Fruit fly (Drosophila melanogaster): Measurements from ENCODE around the gene comt.

comt gene

DNA sequence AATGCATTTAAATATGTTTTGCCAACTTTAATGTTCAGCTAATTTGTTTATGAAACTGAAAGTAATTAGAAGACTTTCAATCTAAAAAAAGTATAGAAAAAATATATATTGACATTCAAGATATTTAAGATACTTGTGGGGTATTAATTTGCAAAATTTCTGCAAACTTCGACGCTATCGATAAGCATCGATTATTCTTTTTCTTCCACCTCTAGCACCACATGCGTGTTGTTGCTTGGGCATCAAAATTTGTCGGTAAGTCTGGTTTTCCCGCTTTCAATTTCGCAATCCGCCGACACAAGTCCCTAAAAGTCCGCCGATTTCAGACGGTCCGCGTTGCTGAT, 46.7 kb upstream of the comt start, which contains the start of gene REG:
TSS of gene REG (plus strand) at position 188 of the 344 bp plus-strand sequence.
- TF ChIP-seq Sox102F (GFP tag; optimal IDR thresholded peaks at IDR 0.05), result no peak
- no peak for TF ChIP-seq CG6854 (GFP tag; optimal IDR thresholded peaks at IDR 0.05)
- TF ChIP-seq Ets21C (GFP tag; optimal IDR thresholded peaks at IDR 0.05), result no peak
- no peak for TF ChIP-seq vri (GFP tag; optimal IDR thresholded peaks at IDR 0.05)
- TF ChIP-seq Eip93F (GFP tag; optimal IDR thresholded peaks at IDR 0.05), result no peak
- no peak for TF ChIP-seq CG32006 (GFP tag; optimal IDR thresholded peaks at IDR 0.05)
- TF ChIP-seq svp (GFP tag), result no peak
- no peak for TF ChIP-seq Hr39 (GFP tag; optimal IDR thresholded peaks at IDR 0.05)
- TF ChIP-seq Eip78C (GFP tag), result peak; percentile 28

DNA sequence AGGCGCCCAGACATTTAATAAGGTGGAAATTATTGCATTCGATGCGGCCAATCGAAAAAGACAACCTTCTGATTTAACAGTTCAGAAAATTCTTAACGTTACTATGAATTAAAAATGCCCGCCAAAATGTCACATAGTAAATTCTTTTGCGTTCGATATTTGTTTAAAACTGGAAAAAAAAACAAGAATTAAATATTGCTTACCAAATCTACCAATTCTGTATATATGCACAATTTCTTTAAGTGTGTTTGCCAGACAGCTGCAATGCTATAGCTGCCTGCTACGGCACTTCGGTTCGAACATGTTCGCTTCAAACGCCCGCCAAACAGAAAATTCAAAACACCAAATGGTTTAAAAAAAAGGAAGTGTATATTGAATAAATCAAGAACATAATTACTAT, 44.8 kb upstream of the comt start:
- TF ChIP-seq CG6792 (GFP tag; optimal IDR thresholded peaks at IDR 0.05), result peak; percentile 55
- no peak for TF ChIP-seq Sox15 (GFP tag; optimal IDR thresholded peaks at IDR 0.05)
- peak; percentile 60 for TF ChIP-seq Hr39 (GFP tag; optimal IDR thresholded peaks at IDR 0.05)
- TF ChIP-seq vri (GFP tag; optimal IDR thresholded peaks at IDR 0.05), result no peak
- TF ChIP-seq Ets21C (GFP tag; optimal IDR thresholded peaks at IDR 0.05), result peak; percentile 31
- peak; percentile 12 for TF ChIP-seq dsx (GFP tag; optimal IDR thresholded peaks at IDR 0.05; ENCODE audit: poor library complexity, severe bottlenecking)
- peak; percentile 73 for TF ChIP-seq Hr4 (GFP tag; optimal IDR thresholded peaks at IDR 0.05)
- TF ChIP-seq CG7368 (GFP tag; optimal IDR thresholded peaks at IDR 0.05), result peak; percentile 52
- TF ChIP-seq CG9139 (GFP tag; optimal IDR thresholded peaks at IDR 0.05), result no peak
- peak; percentile 58 for TF ChIP-seq achi (GFP tag; optimal IDR thresholded peaks at IDR 0.05)
- TF ChIP-seq dac (GFP tag; optimal IDR thresholded peaks at IDR 0.05), result peak; percentile 1
- peak; percentile 58; the same call in 2 of the 3 replicates for TF ChIP-seq CG8119 (GFP tag; IDR thresholded peaks at IDR 0.05)
- peak; percentile 70 for TF ChIP-seq CG3919 (GFP tag; optimal IDR thresholded peaks at IDR 0.05)
- TF ChIP-seq CG8632 (GFP tag; optimal IDR thresholded peaks at IDR 0.05), result peak; percentile 37
- TF ChIP-seq Ets96B (tag; optimal IDR thresholded peaks at IDR 0.05), result peak; percentile 23
- peak; percentile 56 for TF ChIP-seq cyc (GFP tag; optimal IDR thresholded peaks at IDR 0.05)
- TF ChIP-seq eg (GFP tag; IDR thresholded peaks at IDR 0.05), result peak; percentile 76
- TF ChIP-seq Eip75B (GFP tag; optimal IDR thresholded peaks at IDR 0.05), result peak; percentile 66
- peak; percentile 43 for TF ChIP-seq Sox102F (GFP tag; optimal IDR thresholded peaks at IDR 0.05)
- peak; percentile 59 for TF ChIP-seq Sox14 (GFP tag; optimal IDR thresholded peaks at IDR 0.05)
- TF ChIP-seq fkh (GFP tag; optimal IDR thresholded peaks at IDR 0.05), result no peak
- TF ChIP-seq CG6276 (GFP tag; optimal IDR thresholded peaks at IDR 0.05), result peak; percentile 36
- no peak for TF ChIP-seq fd59A (GFP tag; optimal IDR thresholded peaks at IDR 0.05)
- TF ChIP-seq topi (GFP tag; optimal IDR thresholded peaks at IDR 0.05), result peak; percentile 68
- TF ChIP-seq CG11294 (GFP tag; IDR thresholded peaks at IDR 0.05), result peak; percentile 26; the same call in 1 of the 2 replicates
- peak; percentile 78 for TF ChIP-seq svp (GFP tag)
- TF ChIP-seq OdsH (GFP tag; optimal IDR thresholded peaks at IDR 0.05), result peak; percentile 74
- TF ChIP-seq Gug (GFP tag; IDR thresholded peaks at IDR 0.05), result peak; percentile 65
- TF ChIP-seq salr (GFP tag; optimal IDR thresholded peaks at IDR 0.05), result no peak
- peak; percentile 54 for TF ChIP-seq lz (GFP tag; optimal IDR thresholded peaks at IDR 0.05)
- peak; percentile 62 for TF ChIP-seq CG31627 (GFP tag; optimal IDR thresholded peaks at IDR 0.05)
- peak; percentile 73 for TF ChIP-seq CG15336 (GFP tag; IDR thresholded peaks at IDR 0.05)
- TF ChIP-seq CG6163 (GFP tag; IDR thresholded peaks at IDR 0.05), result peak; percentile 67
- peak; percentile 27 for TF ChIP-seq CG11762 (GFP tag; optimal IDR thresholded peaks at IDR 0.05; ENCODE audit: insufficient read depth)
- no peak for TF ChIP-seq CG16779 (tag; optimal IDR thresholded peaks at IDR 0.05)
- TF ChIP-seq CG1621 (tag; optimal IDR thresholded peaks at IDR 0.05), result peak; percentile 43
- TF ChIP-seq Eip78C (GFP tag), result peak; percentile 92
- peak; percentile 68 for TF ChIP-seq acj6 (GFP tag; optimal IDR thresholded peaks at IDR 0.05)
- peak; percentile 74 for TF ChIP-seq esn (GFP tag; optimal IDR thresholded peaks at IDR 0.05)
- peak; percentile 50 for TF ChIP-seq CG10669 (GFP tag; optimal IDR thresholded peaks at IDR 0.05)
- TF ChIP-seq Lpt (GFP tag; optimal IDR thresholded peaks at IDR 0.05), result peak; percentile 58
- no peak for TF ChIP-seq Blimp-1 (GFP tag; optimal IDR thresholded peaks at IDR 0.05)
- TF ChIP-seq CG10631 (GFP tag; optimal IDR thresholded peaks at IDR 0.05), result peak; percentile 65
- TF ChIP-seq net (GFP tag; optimal IDR thresholded peaks at IDR 0.05), result peak; percentile 55
- no peak for TF ChIP-seq ss (GFP tag; optimal IDR thresholded peaks at IDR 0.05)
- TF ChIP-seq CG6854 (GFP tag; optimal IDR thresholded peaks at IDR 0.05), result no peak
- peak; percentile 64 for TF ChIP-seq Met (GFP tag; optimal IDR thresholded peaks at IDR 0.05)
